Fruit fly (Drosophila melanogaster): ENCODE results near the gene RpS14b.

RpS14b gene

dm6 chrX:7908239-7909068 lies 26.2 kb upstream of the RpS14b start, which contains the start of the genes dpr14 and spidey (continued):
- TF ChIP-seq CG30403 (GFP tag; optimal IDR thresholded peaks at IDR 0.05) (peak; percentile 88), Elba2 (GFP tag; optimal IDR thresholded peaks at IDR 0.05) (no peak), Poxn (GFP tag; IDR thresholded peaks at IDR 0.05) (peak; percentile 75), CHES-1-like (GFP tag; optimal IDR thresholded peaks at IDR 0.05) (peak; percentile 89), sisA (GFP tag; IDR thresholded peaks at IDR 0.05) (peak; percentile 93), onecut (GFP tag; IDR thresholded peaks at IDR 0.05) (peak; percentile 87), danr (GFP tag; IDR thresholded peaks at IDR 0.05) (peak; percentile 84), her (GFP tag; optimal IDR thresholded peaks at IDR 0.05) (peak; percentile 85), D (optimal IDR thresholded peaks at IDR 0.05) (no peak), D (GFP tag; optimal IDR thresholded peaks at IDR 0.05) (peak; percentile 86), Mes4 (GFP tag; optimal IDR thresholded peaks at IDR 0.05) (peak; percentile 79), repo (GFP tag; optimal IDR thresholded peaks at IDR 0.05) (peak; percentile 74), ab (GFP tag; optimal IDR thresholded peaks at IDR 0.05) (peak; percentile 81), Hand (GFP tag; optimal IDR thresholded peaks at IDR 0.05) (peak; percentile 88), Asciz (GFP tag; optimal IDR thresholded peaks at IDR 0.05) (peak; percentile 77), CG8765 (GFP tag; IDR thresholded peaks at IDR 0.05) (peak; percentile 71), Tbp (GFP tag; optimal IDR thresholded peaks at IDR 0.05) (no peak), phol (tag; optimal IDR thresholded peaks at IDR 0.05) (peak; percentile 86), usp (GFP tag; optimal IDR thresholded peaks at IDR 0.05) (no peak), Gsc (GFP tag; IDR thresholded peaks at IDR 0.05) (peak; percentile 62), unpg (GFP tag; optimal IDR thresholded peaks at IDR 0.05) (peak; percentile 92), jigr1 (GFP tag; IDR thresholded peaks at IDR 0.05) (peak; percentile 66; the same call in 2 of the 3 replicates), mld (GFP tag; IDR thresholded peaks at IDR 0.05; ENCODE audit: partially characterized antibody) (no peak), Rfx (GFP tag; IDR thresholded peaks at IDR 0.05) (peak; percentile 94), ind (GFP tag; optimal IDR thresholded peaks at IDR 0.05) (peak; percentile 90), chinmo (GFP tag; IDR thresholded peaks at IDR 0.05; ENCODE audit: partially characterized antibody) (0 out of 4 replicates have a peak, but pooled peaks have one; percentile 36), jing (GFP tag; optimal IDR thresholded peaks at IDR 0.05) (no peak), lov (optimal IDR thresholded peaks at IDR 0.05) (no peak), lov (GFP tag; IDR thresholded peaks at IDR 0.05) (0 out of 3 replicates have a peak, but pooled peaks have one; percentile 68), Med (GFP tag) (peak; percentile 98), HHEX (GFP tag; optimal IDR thresholded peaks at IDR 0.05) (peak; percentile 93), CG14965 (GFP tag; optimal IDR thresholded peaks at IDR 0.05; ENCODE audit: borderline replicate concordance) (peak; percentile 36), sim (GFP tag; IDR thresholded peaks at IDR 0.05) (peak; percentile 64; the same call in 1 of the 2 replicates), Adf1 (GFP tag; IDR thresholded peaks at IDR 0.05) (peak; percentile 83; the same call in 1 of the 2 replicates), CG7839 (tag; optimal IDR thresholded peaks at IDR 0.05) (peak; percentile 94), cg (GFP tag; optimal IDR thresholded peaks at IDR 0.05) (peak; percentile 94), CG17568 (GFP tag; optimal IDR thresholded peaks at IDR 0.05) (peak; percentile 80), klu (GFP tag; IDR thresholded peaks at IDR 0.05) (peak; percentile 77), zf30C (GFP tag; optimal IDR thresholded peaks at IDR 0.05) (no peak), Trl (optimal IDR thresholded peaks at IDR 0.05) (peak in 1 of 2 experiments; percentile 19), Trl (GFP tag; optimal IDR thresholded peaks at IDR 0.05) (peak; percentile 87), PHDP (tag; optimal IDR thresholded peaks at IDR 0.05) (peak; percentile 93), E2f2 (GFP tag; IDR thresholded peaks at IDR 0.05) (peak; percentile 66), Myb (GFP tag; optimal IDR thresholded peaks at IDR 0.05) (peak; percentile 75), tin (GFP tag; optimal IDR thresholded peaks at IDR 0.05) (peak; percentile 86), Hr39 (optimal IDR thresholded peaks at IDR 0.05) (no peak), CG3065 (GFP tag; optimal IDR thresholded peaks at IDR 0.05) (peak; percentile 56), sens (GFP tag) (peak; percentile 97), CG7963 (GFP tag; IDR thresholded peaks at IDR 0.05; ENCODE audit: partially characterized antibody) (0 out of 3 replicates have a peak, but pooled peaks have one; percentile 8), CG2889 (GFP tag; IDR thresholded peaks at IDR 0.05) (peak; percentile 85), chif (GFP tag; optimal IDR thresholded peaks at IDR 0.05) (peak; percentile 80 to 87)
